Fruit fly (Drosophila melanogaster) whole organism, pupa: ENCODE data around the gene CG5149.

Source experiments
- CG12605 ChIP-seq: fragments of 200-800 bp; sonication (Bioruptor generic); IDR thresholded peaks from 2 replicates; pipeline ENCODE4 v1.3.6; 2022; ENCODE audit warnings: missing biosample characterization, missing genetic modification characterization
- CG13204 ChIP-seq: fragments of 200-800 bp; sonication (Bioruptor generic); optimal IDR thresholded peaks from 2 replicates; lab custom pipeline; 2018; ENCODE audit warnings: missing biosample characterization, mild to moderate bottlenecking, missing genetic modification characterization, moderate library complexity
- CG17806 ChIP-seq: fragments of 200-800 bp; sonication (Bioruptor generic); optimal IDR thresholded peaks from 2 replicates; lab custom pipeline; 2018; ENCODE audit warnings: missing biosample characterization, mild to moderate bottlenecking, missing genetic modification characterization, moderate library complexity
- CG32121 ChIP-seq: fragments of 200-800 bp; sonication (Bioruptor generic); IDR thresholded peaks from 2 replicates; pipeline ENCODE4 v1.3.6; 2022; ENCODE audit warnings: missing biosample characterization, missing genetic modification characterization
- CG34367 ChIP-seq: fragments of 200-800 bp; sonication (Bioruptor generic); optimal IDR thresholded peaks from 2 replicates; lab custom pipeline; 2018; ENCODE audit warnings: missing biosample characterization, mild to moderate bottlenecking, missing genetic modification characterization
- CG8159 ChIP-seq: fragments of 200-800 bp; sonication (Bioruptor generic); optimal IDR thresholded peaks from 3 replicates; lab custom pipeline; 2018; ENCODE audit warnings: missing biosample characterization, mild to moderate bottlenecking, missing genetic modification characterization, moderate library complexity
- CG8301 ChIP-seq: fragments of 200-800 bp; sonication (Bioruptor generic); optimal IDR thresholded peaks from 2 replicates; lab custom pipeline; 2018; ENCODE audit warnings: missing biosample characterization, mild to moderate bottlenecking, missing genetic modification characterization
- EcR ChIP-seq: fragments of 200-800 bp; sonication (Bioruptor generic); optimal IDR thresholded peaks from 3 replicates; lab custom pipeline; 2019; ENCODE audit warnings: missing biosample characterization, missing genetic modification characterization, mild to moderate bottlenecking, moderate library complexity, missing genetic modification reagents
- Ets98B ChIP-seq: fragments of 200-800 bp; sonication (Bioruptor generic); IDR thresholded peaks from 2 replicates; pipeline ENCODE4 v1.3.6; 2022; ENCODE audit warnings: missing biosample characterization, missing genetic modification characterization
- Pif1B ChIP-seq: fragments of 200-800 bp; sonication (Bioruptor generic); optimal IDR thresholded peaks from 3 replicates; lab custom pipeline; 2016; ENCODE audit warnings: missing biosample characterization, missing genetic modification characterization
- Snoo ChIP-seq: fragments of 200-800 bp; sonication (Bioruptor generic); optimal IDR thresholded peaks from 3 replicates; lab custom pipeline; 2017; ENCODE audit warnings: missing biosample characterization, mild to moderate bottlenecking, missing genetic modification characterization, inconsistent platforms
- fd96Ca ChIP-seq: fragments of 200-800 bp; sonication (Bioruptor generic); IDR thresholded peaks from 3 replicates; pipeline ENCODE4 v1.3.6; 2022; ENCODE audit warnings: missing biosample characterization, missing genetic modification characterization
- gl ChIP-seq: fragments of 200-800 bp; sonication (Bioruptor generic); optimal IDR thresholded peaks from 2 replicates; lab custom pipeline; 2018; ENCODE audit warnings: missing biosample characterization, mild to moderate bottlenecking, missing genetic modification characterization

dm6 chr2L:7437325-7437707 is 49.3 kb upstream of the CG5149 start, which contains the start of gene CG5973:
- TF ChIP-seq CG32121: no peak
- no peak for TF ChIP-seq gl (tag; lab: Kevin White, UChicago)
- TF ChIP-seq Pif1B (GFP tag; lab: Kevin White, UChicago): no peak
- TF ChIP-seq fd96Ca (GFP tag; lab: Robert Waterston, UW): no peak
- TF ChIP-seq CG13204: no peak
- no peak for TF ChIP-seq CG34367 (tag; lab: Kevin White, UChicago)
- TF ChIP-seq EcR: no peak
- TF ChIP-seq CG8301: no peak
- TF ChIP-seq Snoo: no peak
- TF ChIP-seq CG12605 (GFP tag; lab: Robert Waterston, UW): peak; percentile 34; the same call in 1 of the 2 replicates
- TF ChIP-seq Ets98B (GFP tag; lab: Robert Waterston, UW): peak; percentile 62; the same call in 1 of the 2 replicates
- TF ChIP-seq CG17806 (tag; lab: Kevin White, UChicago): no peak
- TF ChIP-seq CG8159: peak; percentile 5
